Worm (Caenorhabditis elegans) whole organism, early embryonic: ENCODE data around the gene frpr-7.

Experiments
- B0310.2 ChIP-seq: sonication (generic microtip); optimal IDR thresholded peaks from 2 replicates; lab custom pipeline; 2016; ENCODE audit warnings: mild to moderate bottlenecking, missing genetic modification characterization, missing compliant biosample characterization
- aly-1 ChIP-seq: sonication (generic microtip); optimal IDR thresholded peaks from 2 replicates; lab custom pipeline; 2016; ENCODE audit warnings: missing genetic modification characterization, missing compliant biosample characterization
- ama-1 ChIP-seq: fragments of 150-350 bp; optimal IDR thresholded peaks from 2 replicates; lab custom pipeline; 2014
- ceh-13 ChIP-seq: fragments of 200-800 bp; sonication (Bioruptor generic); optimal IDR thresholded peaks from 2 replicates; lab custom pipeline; 2018; ENCODE audit warnings: mild to moderate bottlenecking, missing genetic modification characterization, missing compliant biosample characterization
- ets-7 ChIP-seq: sonication (generic microtip); optimal IDR thresholded peaks from 2 replicates; lab custom pipeline; 2016; ENCODE audit warnings: missing genotype, missing genetic modification characterization, missing compliant biosample characterization
- flt-1 ChIP-seq: fragments of 200-800 bp; sonication (Bioruptor generic); IDR thresholded peaks from 2 replicates; pipeline ENCODE4 v1.3.6; 2022; ENCODE audit warnings: missing genetic modification characterization, missing compliant biosample characterization
- hmbx-1 ChIP-seq: sonication (generic microtip); optimal IDR thresholded peaks from 2 replicates; lab custom pipeline; 2016; ENCODE audit warnings: mild to moderate bottlenecking, missing genetic modification characterization, missing compliant biosample characterization
- pes-1 ChIP-seq: fragments of 200-800 bp; sonication (Bioruptor generic); IDR thresholded peaks from 2 replicates; pipeline ENCODE4 v1.3.6; 2022; ENCODE audit warnings: missing genetic modification reagents, missing genetic modification characterization, missing compliant biosample characterization
- tra-4 ChIP-seq: sonication (generic microtip); optimal IDR thresholded peaks from 2 replicates; lab custom pipeline; 2017; ENCODE audit warnings: missing genetic modification characterization, missing compliant biosample characterization

- TF ChIP-seq ama-1 (lab: Kevin White, UChicago) (no peak), aly-1 (tag; lab: Kevin White, UChicago) (no peak), tra-4 (no peak), B0310.2 (tag; lab: Kevin White, UChicago) (no peak), ets-7 (tag; lab: Kevin White, UChicago) (no peak), ceh-13 (no peak), pes-1 (GFP tag; lab: Robert Waterston, UW) (no peak), hmbx-1 (tag; lab: Kevin White, UChicago) (no peak), flt-1 (GFP tag; lab: Robert Waterston, UW) (no peak)
Measured at ce11 chrX:17563411-17563810, 16.3 kb downstream of the frpr-7 start, which contains the start of gene F31A3.5.
